Fruit fly (Drosophila melanogaster): ENCODE results near the gene Ir21a.
A peak's percentile ranks its signal among the peaks of the same experiment; 100 is the strongest.

The Ir21a gene

DNA sequence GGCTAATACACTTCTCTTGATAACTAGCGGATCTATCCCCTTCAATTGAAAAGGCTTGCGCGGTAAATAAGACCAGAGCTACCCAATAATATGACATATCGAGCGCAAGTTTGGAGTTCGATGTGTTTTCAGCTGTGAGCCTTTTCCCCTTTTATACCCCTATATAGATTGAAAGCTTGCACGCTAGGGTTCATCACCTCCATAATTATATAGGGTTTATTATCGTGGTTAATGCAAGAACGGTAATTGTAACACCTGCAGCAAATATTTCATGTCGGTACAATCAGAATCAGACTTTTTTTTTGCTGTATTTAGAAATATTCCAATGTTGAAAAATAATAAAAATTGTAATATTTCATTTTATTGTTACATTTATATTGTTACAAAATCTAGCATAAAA is at the start of gene Ir21a:
Gene Ir21a, minus strand, starts transcription at position 101 of the 400 bp plus-strand sequence.
- no peak for TF ChIP-seq spab (GFP tag; optimal IDR thresholded peaks at IDR 0.05)
- no peak for TF ChIP-seq esn (GFP tag; optimal IDR thresholded peaks at IDR 0.05)

DNA sequence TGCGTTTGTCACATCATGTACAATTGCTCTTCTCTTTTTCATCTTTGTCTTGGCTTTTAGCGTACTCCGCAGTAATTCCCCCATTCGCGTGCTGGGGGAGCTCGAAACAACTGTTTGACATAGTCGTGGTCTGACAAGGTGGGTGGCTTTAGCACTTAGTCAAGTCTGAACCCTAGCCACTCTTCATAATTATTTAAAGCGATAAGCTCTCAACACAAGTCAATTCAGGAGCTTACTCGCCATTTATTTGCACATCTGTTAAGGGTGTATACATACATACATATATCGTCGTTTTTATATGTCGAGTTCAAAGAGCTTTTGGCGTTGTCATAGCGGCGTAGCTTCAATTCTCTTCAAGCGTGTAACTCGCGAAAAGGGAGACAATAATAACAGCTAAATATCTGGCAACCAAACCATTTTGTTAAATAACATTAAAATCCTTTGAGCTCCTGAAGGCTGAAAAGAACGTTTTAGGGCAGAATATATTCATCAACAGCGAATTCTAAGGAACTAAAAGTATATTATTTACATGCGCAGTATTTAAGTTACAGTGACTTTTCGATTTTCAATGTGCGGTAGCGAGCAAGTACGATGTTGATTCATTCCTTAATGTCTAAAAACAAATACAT is 48.9 kb upstream of the Ir21a start:
- TF ChIP-seq CG6808 (GFP tag; optimal IDR thresholded peaks at IDR 0.05) (peak; percentile 12), CG4318 (GFP tag; optimal IDR thresholded peaks at IDR 0.05) (no peak), fkh (GFP tag; optimal IDR thresholded peaks at IDR 0.05) (peak; percentile 58), CG10631 (GFP tag; optimal IDR thresholded peaks at IDR 0.05) (no peak), CG9139 (GFP tag; optimal IDR thresholded peaks at IDR 0.05) (no peak), ss (GFP tag; optimal IDR thresholded peaks at IDR 0.05) (peak in 1 of 2 experiments; percentile 18), Eip93F (GFP tag; optimal IDR thresholded peaks at IDR 0.05) (no peak), Gug (GFP tag; IDR thresholded peaks at IDR 0.05) (no peak), CG16779 (tag; optimal IDR thresholded peaks at IDR 0.05) (no peak), OdsH (GFP tag; optimal IDR thresholded peaks at IDR 0.05) (no peak), Eip78C (GFP tag) (peak; percentile 79), Blimp-1 (GFP tag; optimal IDR thresholded peaks at IDR 0.05) (no peak), svp (GFP tag) (peak; percentile 79)

DNA sequence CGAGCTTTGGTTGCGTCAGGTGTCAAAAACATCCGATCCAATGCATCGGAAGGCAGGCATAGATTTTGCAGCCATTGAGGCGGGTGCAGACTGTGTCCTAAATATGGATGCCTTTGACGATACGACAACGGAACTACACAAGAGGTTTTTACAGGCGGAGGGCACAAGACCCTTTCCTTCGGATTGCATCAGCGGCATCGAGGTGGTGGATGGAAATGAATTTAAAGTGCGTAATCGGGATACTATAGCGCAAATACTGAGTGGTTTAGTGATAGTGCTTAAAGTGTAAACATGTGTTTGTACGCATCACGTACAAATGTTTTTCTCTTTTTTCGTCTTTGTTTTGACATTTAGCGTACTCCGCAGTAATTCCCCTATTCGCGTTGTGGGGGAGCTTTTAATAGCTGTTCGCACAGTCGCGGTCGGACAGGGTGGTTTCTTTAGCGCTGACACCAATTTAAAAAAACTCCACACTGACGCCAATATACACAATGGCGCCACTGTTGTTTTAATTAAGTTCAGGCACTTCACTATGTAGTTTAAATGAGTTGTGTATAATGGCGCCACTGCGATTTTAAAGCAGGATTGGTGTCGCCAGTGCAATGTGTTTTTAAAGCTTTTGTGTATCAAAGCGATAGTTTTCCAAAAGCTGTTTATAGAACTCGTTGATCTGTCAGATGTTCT is 47.9 kb upstream of the Ir21a start:
- TF ChIP-seq CG10631 (GFP tag; optimal IDR thresholded peaks at IDR 0.05): peak; percentile 1
- TF ChIP-seq cyc (GFP tag; optimal IDR thresholded peaks at IDR 0.05): peak; percentile 35
- TF ChIP-seq Ets21C (GFP tag; optimal IDR thresholded peaks at IDR 0.05): no peak
- TF ChIP-seq pdm3 (GFP tag; optimal IDR thresholded peaks at IDR 0.05): no peak
- peak; percentile 20 for TF ChIP-seq OdsH (GFP tag; optimal IDR thresholded peaks at IDR 0.05)
- peak; percentile 59 for TF ChIP-seq Eip78C (GFP tag)
- TF ChIP-seq CG15336 (GFP tag; IDR thresholded peaks at IDR 0.05): peak; percentile 38; the same call in 1 of the 2 replicates
- peak; percentile 14 for TF ChIP-seq esn (GFP tag; optimal IDR thresholded peaks at IDR 0.05)
- TF ChIP-seq CG6163 (GFP tag; IDR thresholded peaks at IDR 0.05): peak; percentile 67
- peak; percentile 20 for TF ChIP-seq topi (GFP tag; optimal IDR thresholded peaks at IDR 0.05)
- TF ChIP-seq net (GFP tag; optimal IDR thresholded peaks at IDR 0.05): peak; percentile 20
- TF ChIP-seq svp (GFP tag): peak; percentile 69
- no peak for TF ChIP-seq fd59A (GFP tag; optimal IDR thresholded peaks at IDR 0.05)
- peak; percentile 90 for TF ChIP-seq achi (GFP tag; optimal IDR thresholded peaks at IDR 0.05)
- TF ChIP-seq Hr38 (GFP tag; optimal IDR thresholded peaks at IDR 0.05): no peak
- TF ChIP-seq Met (GFP tag; optimal IDR thresholded peaks at IDR 0.05): peak; percentile 0
- TF ChIP-seq ss (GFP tag; optimal IDR thresholded peaks at IDR 0.05): peak; percentile 3 to 23
- TF ChIP-seq CG3919 (GFP tag; optimal IDR thresholded peaks at IDR 0.05): peak; percentile 40
- peak; percentile 54 for TF ChIP-seq lz (GFP tag; optimal IDR thresholded peaks at IDR 0.05)
- peak; percentile 41 for TF ChIP-seq CG3032 (tag; optimal IDR thresholded peaks at IDR 0.05)
- peak; percentile 39 for TF ChIP-seq CG31627 (GFP tag; optimal IDR thresholded peaks at IDR 0.05)
- no peak for TF ChIP-seq salr (GFP tag; optimal IDR thresholded peaks at IDR 0.05)
- TF ChIP-seq Sox14 (GFP tag; optimal IDR thresholded peaks at IDR 0.05): peak; percentile 25
- TF ChIP-seq CG6276 (GFP tag; optimal IDR thresholded peaks at IDR 0.05): no peak
- peak; percentile 2 for TF ChIP-seq Sox102F (GFP tag; optimal IDR thresholded peaks at IDR 0.05)

Measured in whole organism, prepupa.